Fruit fly (Drosophila melanogaster) whole organism, wandering third instar larva: ENCODE results near the gene Atg8b.

ENCODE experiments used
- CG32264 ChIP-seq: fragments of 200-800 bp; sonication (Bioruptor generic); optimal IDR thresholded peaks from 2 replicates; lab custom pipeline; 2016; ENCODE audit warnings: missing biosample characterization, missing genetic modification characterization
- Hnf4 ChIP-seq: fragments of 200-800 bp; sonication (Bioruptor generic); optimal IDR thresholded peaks from 2 replicates; lab custom pipeline; 2016; ENCODE audit warnings: missing biosample characterization, mild to moderate bottlenecking, missing genetic modification characterization
- N ChIP-seq: fragments of >200 bp; optimal IDR thresholded peaks from 2 replicates; lab custom pipeline; 2018; ENCODE audit warnings: missing biosample characterization, missing external identifiers, missing genetic modification characterization
- tai ChIP-seq: sonication (Bioruptor generic); optimal IDR thresholded peaks from 2 replicates; lab custom pipeline; 2016; ENCODE audit warnings: missing biosample characterization, missing genetic modification characterization
- usp ChIP-seq: fragments of >200 bp; optimal IDR thresholded peaks from 2 replicates; lab custom pipeline; 2017; ENCODE audit warnings: missing biosample characterization, missing genetic modification characterization

DNA sequence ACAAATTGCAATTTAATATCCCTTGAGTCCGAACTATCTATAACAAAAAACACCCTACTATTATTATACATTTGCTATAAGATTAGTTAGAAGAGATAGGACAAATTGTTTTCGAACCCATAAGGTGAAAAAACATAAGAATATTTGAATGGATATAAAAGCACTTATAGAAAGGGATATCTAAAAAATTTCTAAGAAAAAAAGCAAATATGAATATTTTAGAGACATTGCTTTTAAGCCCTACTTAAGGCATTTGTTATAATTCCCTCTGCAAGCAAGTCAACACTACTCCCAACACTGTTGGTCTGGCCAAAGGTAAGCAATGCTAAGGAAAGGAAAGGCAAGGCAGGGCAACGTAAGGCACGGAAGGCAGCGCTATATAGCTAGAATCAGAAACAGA is 14.4 kb downstream of the Atg8b start:
- TF ChIP-seq CG32264 (no peak), N (GFP tag; lab: Kevin White, UChicago) (no peak), usp (GFP tag; lab: Kevin White, UChicago) (no peak), tai (GFP tag; lab: Kevin White, UChicago) (no peak), Hnf4 (GFP tag; lab: Kevin White, UChicago) (no peak)
